Fruit fly (Drosophila melanogaster): ENCODE results near the gene HINT1.

HINT1 gene

dm6 chr2L:2815673-2816072 lies 45.7 kb downstream of the HINT1 start, which contains the start of gene G6P:
Gene G6P, minus strand, starts transcription at chr2L:2815760.
- TF ChIP-seq psq (optimal IDR thresholded peaks at IDR 0.05): no peak
- no peak for TF ChIP-seq usp (GFP tag; optimal IDR thresholded peaks at IDR 0.05)
- TF ChIP-seq EcR (GFP tag; optimal IDR thresholded peaks at IDR 0.05): no peak
- TF ChIP-seq pan (optimal IDR thresholded peaks at IDR 0.05): no peak
- no peak for TF ChIP-seq CG8478 (optimal IDR thresholded peaks at IDR 0.05)
- no peak for TF ChIP-seq Dll (optimal IDR thresholded peaks at IDR 0.05)
